Fruit fly (Drosophila melanogaster) whole organism, embryonic: ENCODE measurements around the gene CG46308.

Experiments used
- Asciz ChIP-seq: fragments of 200-800 bp; sonication (Bioruptor generic); optimal IDR thresholded peaks from 2 replicates; lab custom pipeline; 2017; ENCODE audit warnings: missing biosample characterization, mild to moderate bottlenecking, missing genetic modification characterization, missing genetic modification reagents
- Awh ChIP-seq: fragments of 200-800 bp; sonication (Bioruptor generic); IDR thresholded peaks from 2 replicates; pipeline ENCODE4, ENCODE4 v1.3.6; 2022; ENCODE audit warnings: missing biosample characterization, missing genetic modification characterization
- C15 ChIP-seq: fragments of 200-800 bp; sonication (Bioruptor generic); IDR thresholded peaks from 3 replicates; pipeline ENCODE4 v1.3.6; 2022; ENCODE audit warnings: missing biosample characterization, missing genetic modification characterization
- CG11085 ChIP-seq: fragments of 200-800 bp; sonication (Bioruptor generic); IDR thresholded peaks from 2 replicates; pipeline ENCODE4 v1.3.6; 2022; ENCODE audit warnings: missing biosample characterization, missing genetic modification characterization
- CG11560 ChIP-seq: fragments of 200-800 bp; sonication (Bioruptor generic); IDR thresholded peaks from 3 replicates; pipeline ENCODE4 v1.3.6; 2022; ENCODE audit warnings: missing biosample characterization, missing genetic modification characterization
- CG13123 ChIP-seq: fragments of 200-800 bp; sonication (Bioruptor generic); optimal IDR thresholded peaks from 2 replicates; lab custom pipeline; 2016; ENCODE audit warnings: missing biosample characterization, missing genetic modification characterization
- CG14014 ChIP-seq: fragments of 200-800 bp; sonication (Bioruptor generic); IDR thresholded peaks from 2 replicates; pipeline ENCODE4 v1.3.6; 2022; ENCODE audit warnings: missing biosample characterization, missing genetic modification characterization
- CG14441 ChIP-seq: fragments of 200-800 bp; sonication (Bioruptor generic); IDR thresholded peaks from 2 replicates; pipeline ENCODE4 v1.3.6; 2022; ENCODE audit warnings: missing biosample characterization, missing genetic modification characterization
- CG15269 ChIP-seq: fragments of 200-800 bp; sonication (Bioruptor generic); optimal IDR thresholded peaks from 2 replicates; lab custom pipeline; 2018; ENCODE audit warnings: missing biosample characterization, mild to moderate bottlenecking, missing genetic modification characterization, moderate library complexity
- CG15479 ChIP-seq: fragments of 200-800 bp; sonication (Bioruptor generic); optimal IDR thresholded peaks from 3 replicates; lab custom pipeline; 2019; ENCODE audit warnings: missing biosample characterization, mild to moderate bottlenecking, missing genetic modification characterization, moderate library complexity
- CG16813 ChIP-seq: fragments of 200-800 bp; sonication (Bioruptor generic); IDR thresholded peaks from 3 replicates; pipeline ENCODE4 v1.3.6; 2022; ENCODE audit warnings: missing biosample characterization, missing genetic modification characterization; ENCODE audit not compliant: partially characterized antibody
- CG2129 ChIP-seq: fragments of 200-800 bp; sonication (Bioruptor generic); IDR thresholded peaks from 2 replicates; pipeline ENCODE4 v1.3.6; 2022; ENCODE audit warnings: missing biosample characterization, missing genetic modification characterization; ENCODE audit not compliant: partially characterized antibody
- CG2199 ChIP-seq: fragments of 200-800 bp; sonication (Bioruptor generic); IDR thresholded peaks from 3 replicates; pipeline ENCODE4 v1.3.6; 2022; ENCODE audit warnings: missing biosample characterization, missing genetic modification characterization
- CG31224 ChIP-seq: fragments of 200-800 bp; sonication (Bioruptor generic); IDR thresholded peaks from 2 replicates; pipeline ENCODE4 v1.3.6; 2022; ENCODE audit warnings: missing biosample characterization, missing genetic modification characterization
- CG5245 ChIP-seq: fragments of 200-800 bp; sonication (Bioruptor generic); optimal IDR thresholded peaks from 3 replicates; lab custom pipeline; 2016; ENCODE audit warnings: missing biosample characterization, missing genetic modification characterization
- CG6689 ChIP-seq: fragments of 200-800 bp; sonication (Bioruptor generic); IDR thresholded peaks from 2 replicates; pipeline ENCODE4 v1.3.6; 2022; ENCODE audit warnings: missing biosample characterization, missing genetic modification characterization
- CG7839 ChIP-seq: fragments of 200-800 bp; sonication (Bioruptor generic); optimal IDR thresholded peaks from 3 replicates; lab custom pipeline; 2018; ENCODE audit warnings: missing biosample characterization, mild to moderate bottlenecking, missing genetic modification characterization, moderate library complexity
- CG8089 ChIP-seq: fragments of 200-800 bp; sonication (Bioruptor generic); optimal IDR thresholded peaks from 3 replicates; lab custom pipeline; 2016; ENCODE audit warnings: missing biosample characterization, missing genetic modification characterization
- CG8478 ChIP-seq: fragments of >200 bp; optimal IDR thresholded peaks from 2 replicates; lab custom pipeline; 2018
- CG8944 ChIP-seq: fragments of 200-800 bp; sonication (Bioruptor generic); optimal IDR thresholded peaks from 3 replicates; lab custom pipeline; 2016; ENCODE audit warnings: missing biosample characterization, missing genetic modification characterization
- CG9876 ChIP-seq: fragments of 200-800 bp; sonication (Bioruptor generic); optimal IDR thresholded peaks from 2 replicates; lab custom pipeline; 2016; ENCODE audit warnings: missing biosample characterization, missing genetic modification characterization
- D19A ChIP-seq: fragments of 200-800 bp; optimal IDR thresholded peaks from 3 replicates; lab custom pipeline; 2019; ENCODE audit warnings: missing biosample characterization, mild to moderate bottlenecking, missing genetic modification characterization, moderate library complexity
- Dip3 ChIP-seq: fragments of 200-800 bp; sonication (Bioruptor generic); optimal IDR thresholded peaks from 3 replicates; lab custom pipeline; 2016; ENCODE audit warnings: missing biosample characterization, missing genetic modification characterization
- Hmx ChIP-seq: fragments of 200-800 bp; sonication (Bioruptor generic); optimal IDR thresholded peaks from 2 replicates; lab custom pipeline; 2016; ENCODE audit warnings: missing biosample characterization, missing genetic modification characterization
- Meics ChIP-seq: fragments of 200-800 bp; sonication (Bioruptor generic); optimal IDR thresholded peaks from 2 replicates; lab custom pipeline; 2017; ENCODE audit warnings: missing biosample characterization, mild to moderate bottlenecking, missing genetic modification characterization
- Optix ChIP-seq: fragments of 200-800 bp; sonication (Bioruptor generic); IDR thresholded peaks from 3 replicates; pipeline ENCODE4 v1.3.6; 2022; ENCODE audit warnings: missing biosample characterization, missing genetic modification characterization
- Rfx ChIP-seq: fragments of 200-800 bp; sonication (Bioruptor generic); IDR thresholded peaks from 2 replicates; pipeline ENCODE4 v1.3.6; 2022; ENCODE audit warnings: missing biosample characterization, missing genetic modification characterization
- Side ChIP-seq: fragments of 200-800 bp; sonication (Bioruptor generic); optimal IDR thresholded peaks from 2 replicates; lab custom pipeline; 2016; ENCODE audit warnings: missing biosample characterization, missing genetic modification characterization
- Sin3A ChIP-seq: fragments of >200 bp; optimal IDR thresholded peaks from 2 replicates; lab custom pipeline; 2018
- Tbp ChIP-seq: fragments of >200 bp; optimal IDR thresholded peaks from 2 replicates; lab custom pipeline; 2018; ENCODE audit warnings: missing biosample characterization, missing genetic modification characterization
- Xrp1 ChIP-seq: fragments of 200-800 bp; sonication (Bioruptor generic); IDR thresholded peaks from 2 replicates; pipeline ENCODE4 v1.3.6; 2022; ENCODE audit warnings: missing biosample characterization, missing genetic modification characterization
- ab ChIP-seq: fragments of 200-800 bp; sonication (Bioruptor generic); optimal IDR thresholded peaks from 2 replicates; lab custom pipeline; 2016; ENCODE audit warnings: missing biosample characterization, missing genetic modification characterization
- abd-A ChIP-seq: fragments of 200-800 bp; sonication (Bioruptor generic); optimal IDR thresholded peaks from 3 replicates; lab custom pipeline; 2019; ENCODE audit warnings: missing biosample characterization, mild to moderate bottlenecking, missing genetic modification characterization, moderate library complexity
- bowl ChIP-seq: fragments of 200-800 bp; sonication (Bioruptor generic); IDR thresholded peaks from 2 replicates; pipeline ENCODE4 v1.3.6; 2022; ENCODE audit warnings: missing biosample characterization, missing genetic modification characterization
- cg ChIP-seq: fragments of 200-800 bp; sonication (Bioruptor generic); optimal IDR thresholded peaks from 3 replicates; lab custom pipeline; 2019; ENCODE audit warnings: missing biosample characterization, mild to moderate bottlenecking, missing genetic modification characterization, moderate library complexity
- chinmo ChIP-seq: fragments of 200-800 bp; sonication (Bioruptor generic); IDR thresholded peaks from 4 replicates; pipeline ENCODE4 v1.3.6; 2022; ENCODE audit warnings: missing biosample characterization, missing genetic modification characterization; ENCODE audit not compliant: partially characterized antibody
- da ChIP-seq: fragments of 200-800 bp; sonication (Bioruptor generic); optimal IDR thresholded peaks from 2 replicates; lab custom pipeline; 2016; ENCODE audit warnings: missing biosample characterization, missing genetic modification characterization
- dmrt99B ChIP-seq: fragments of 200-800 bp; sonication (Bioruptor generic); optimal IDR thresholded peaks from 2 replicates; lab custom pipeline; 2018; ENCODE audit warnings: missing biosample characterization, mild to moderate bottlenecking, missing genetic modification characterization, moderate library complexity
- exex ChIP-seq: fragments of 200-800 bp; sonication (Bioruptor generic); optimal IDR thresholded peaks from 4 replicates; lab custom pipeline; 2018; ENCODE audit warnings: missing biosample characterization, mild to moderate bottlenecking, missing genetic modification characterization, moderate library complexity
- fd96Cb ChIP-seq: fragments of 200-800 bp; sonication (Bioruptor generic); optimal IDR thresholded peaks from 2 replicates; lab custom pipeline; 2018; ENCODE audit warnings: missing biosample characterization, mild to moderate bottlenecking, missing genetic modification characterization, moderate library complexity
- grau ChIP-seq: fragments of 200-800 bp; optimal IDR thresholded peaks from 3 replicates; lab custom pipeline; 2019; ENCODE audit warnings: missing biosample characterization, mild to moderate bottlenecking, missing genetic modification characterization, moderate library complexity
- h ChIP-seq: fragments of >200 bp; optimal IDR thresholded peaks from 2 replicates; lab custom pipeline; 2017
- kay ChIP-seq: fragments of 200-800 bp; sonication (Bioruptor generic); optimal IDR thresholded peaks from 2 replicates; lab custom pipeline; 2016; ENCODE audit warnings: missing biosample characterization, missing genetic modification characterization
- knrl ChIP-seq: fragments of 200-800 bp; sonication (Bioruptor generic); IDR thresholded peaks from 3 replicates; pipeline ENCODE4 v1.3.6; 2022; ENCODE audit warnings: missing biosample characterization, missing genetic modification characterization; ENCODE audit not compliant: partially characterized antibody
- org-1 ChIP-seq: fragments of 200-800 bp; sonication (Bioruptor generic); optimal IDR thresholded peaks from 2 replicates; lab custom pipeline; 2017; ENCODE audit warnings: missing biosample characterization, missing genetic modification characterization
- rib ChIP-seq: fragments of 200-800 bp; sonication (Bioruptor generic); IDR thresholded peaks from 2 replicates; pipeline ENCODE4 v1.3.6; 2022; ENCODE audit warnings: missing biosample characterization, missing genetic modification characterization
- tio ChIP-seq: fragments of 200-800 bp; sonication (Bioruptor generic); optimal IDR thresholded peaks from 2 replicates; lab custom pipeline; 2017; ENCODE audit warnings: missing biosample characterization, missing genetic modification characterization, inconsistent platforms
- ttk ChIP-seq: fragments of 200-800 bp; sonication (Bioruptor generic); IDR thresholded peaks from 2 replicates; pipeline ENCODE4 v2.1.2; 2022; ENCODE audit warnings: missing biosample characterization, missing genetic modification characterization
- unpg ChIP-seq: fragments of 200-800 bp; sonication (Bioruptor generic); optimal IDR thresholded peaks from 3 replicates; lab custom pipeline; 2018; ENCODE audit warnings: missing biosample characterization, mild to moderate bottlenecking, missing genetic modification characterization, moderate library complexity
- usp ChIP-seq: fragments of >200 bp; optimal IDR thresholded peaks from 2 replicates; lab custom pipeline; 2017; ENCODE audit warnings: missing biosample characterization, missing genetic modification characterization
- z ChIP-seq: fragments of 200-800 bp; sonication (Bioruptor generic); IDR thresholded peaks from 3 replicates; pipeline ENCODE4 v1.3.6; 2022; ENCODE audit warnings: missing biosample characterization, missing genetic modification characterization
- zen2 ChIP-seq: fragments of 200-800 bp; sonication (Bioruptor generic); IDR thresholded peaks from 3 replicates; pipeline ENCODE4 v1.3.6; 2022; ENCODE audit warnings: missing biosample characterization, missing genetic modification characterization; ENCODE audit not compliant: partially characterized antibody

CG46308 gene

dm6 chr2L:13514262-13514937 is 52.8 kb downstream of the CG46308 start (continued):
- peak; percentile 60 for TF ChIP-seq CG11085
- no peak for TF ChIP-seq CG2129 (GFP tag; lab: Robert Waterston, UW)
- TF ChIP-seq CG5245 (GFP tag; lab: Kevin White, UChicago), result no peak
- no peak for TF ChIP-seq Side
- no peak for TF ChIP-seq zen2 (GFP tag; lab: Robert Waterston, UW)
- TF ChIP-seq CG2199 (GFP tag; lab: Robert Waterston, UW), result no peak
- peak; percentile 18 for TF ChIP-seq dmrt99B
- no peak for TF ChIP-seq Sin3A (lab: Kevin White, UChicago)
- no peak for TF ChIP-seq CG8478
- peak; percentile 23 for TF ChIP-seq Dip3 (GFP tag; lab: Kevin White, UChicago)
- TF ChIP-seq CG8944 (GFP tag; lab: Kevin White, UChicago), result no peak
- TF ChIP-seq abd-A (tag; lab: Kevin White, UChicago), result peak; percentile 63
- peak; percentile 44; the same call in 2 of the 3 replicates for TF ChIP-seq CG11560 (tag; lab: Robert Waterston, UW)
- peak; percentile 52 for TF ChIP-seq tio (GFP tag; lab: Kevin White, UChicago)
- TF ChIP-seq Rfx (GFP tag; lab: Robert Waterston, UW), result peak; percentile 79
- no peak for TF ChIP-seq usp
- peak; percentile 58 for TF ChIP-seq CG15269 (tag; lab: Kevin White, UChicago)
- no peak for TF ChIP-seq CG16813 (GFP tag; lab: Robert Waterston, UW)
- TF ChIP-seq CG14441 (GFP tag; lab: Robert Waterston, UW), result peak; percentile 52; the same call in 1 of the 2 replicates
- TF ChIP-seq knrl, result peak; percentile 20; the same call in 1 of the 3 replicates
- no peak for TF ChIP-seq Tbp (GFP tag; lab: Kevin White, UChicago)
- TF ChIP-seq D19A (tag; lab: Kevin White, UChicago), result no peak
- TF ChIP-seq Xrp1, result peak; percentile 52; the same call in 1 of the 2 replicates
- peak; percentile 57 for TF ChIP-seq exex (tag; lab: Kevin White, UChicago)
- no peak for TF ChIP-seq h (lab: Kevin White, UChicago)
- TF ChIP-seq Optix (GFP tag; lab: Robert Waterston, UW), result no peak
- peak; percentile 30 for TF ChIP-seq fd96Cb (tag; lab: Kevin White, UChicago)
- TF ChIP-seq ttk (GFP tag; lab: Robert Waterston, UW), result peak; percentile 64
- 0 out of 3 replicates have a peak, but pooled peaks have one; percentile 28 for TF ChIP-seq C15 (GFP tag; lab: Robert Waterston, UW)
- TF ChIP-seq ab (GFP tag; lab: Kevin White, UChicago), result no peak
- TF ChIP-seq kay (GFP tag; lab: Kevin White, UChicago), result no peak
- peak; percentile 72 for TF ChIP-seq unpg (GFP tag; lab: Kevin White, UChicago)
- peak; percentile 74 for TF ChIP-seq grau
- TF ChIP-seq cg (GFP tag; lab: Kevin White, UChicago), result peak; percentile 3
- TF ChIP-seq Meics (GFP tag; lab: Kevin White, UChicago), result peak; percentile 67
- no peak for TF ChIP-seq CG8089
- no peak for TF ChIP-seq bowl (GFP tag; lab: Robert Waterston, UW)
- TF ChIP-seq Asciz (GFP tag; lab: Kevin White, UChicago), result no peak
- no peak; the same call in 1 of the 2 replicates for TF ChIP-seq CG6689 (GFP tag; lab: Robert Waterston, UW)
- TF ChIP-seq da (GFP tag; lab: Kevin White, UChicago), result no peak
- TF ChIP-seq chinmo (GFP tag; lab: Robert Waterston, UW), result peak; percentile 99
- no peak for TF ChIP-seq Hmx (GFP tag; lab: Kevin White, UChicago)
- TF ChIP-seq CG31224 (GFP tag; lab: Robert Waterston, UW), result peak; percentile 65
- TF ChIP-seq CG14014 (GFP tag; lab: Robert Waterston, UW), result peak; percentile 53
- peak; percentile 65 for TF ChIP-seq org-1 (GFP tag; lab: Kevin White, UChicago)
- peak; percentile 45 for TF ChIP-seq CG13123 (GFP tag; lab: Kevin White, UChicago)
- no peak for TF ChIP-seq CG9876 (GFP tag; lab: Kevin White, UChicago)
- no peak for TF ChIP-seq z
- TF ChIP-seq CG7839 (tag; lab: Kevin White, UChicago), result peak; percentile 45
- peak; percentile 53 for TF ChIP-seq CG15479
- TF ChIP-seq Awh (GFP tag; lab: Robert Waterston, UW), result no peak
- peak; percentile 54 for TF ChIP-seq rib (GFP tag; lab: Robert Waterston, UW)
